Worm (Caenorhabditis elegans) whole organism, young adult: ENCODE measurements around the gene F14E5.2.

ENCODE experiments used
- B0035.1 ChIP-seq: sonication (generic microtip); optimal IDR thresholded peaks from 2 replicates; lab custom pipeline; 2016; ENCODE audit warnings: missing genetic modification characterization, mild to moderate bottlenecking, missing compliant biosample characterization, missing genotype, missing genetic modification reagents
- B0261.1 ChIP-seq: sonication (generic microtip); optimal IDR thresholded peaks from 2 replicates; lab custom pipeline; 2016; ENCODE audit warnings: mild to moderate bottlenecking, missing genetic modification characterization, moderate library complexity, missing compliant biosample characterization
- B0336.3 ChIP-seq: fragments of 200-800 bp; sonication (Bioruptor generic); IDR thresholded peaks from 2 replicates; pipeline ENCODE4 v1.3.6; 2022; ENCODE audit warnings: missing genetic modification characterization, missing compliant biosample characterization
- D2030.7 ChIP-seq: fragments of 200-800 bp; sonication (Bioruptor generic); IDR thresholded peaks from 2 replicates; pipeline ENCODE4 v1.3.6; 2022; ENCODE audit warnings: missing genetic modification reagents, missing genetic modification characterization, missing compliant biosample characterization
- F22D6.2 ChIP-seq: sonication (generic microtip); optimal IDR thresholded peaks from 2 replicates; lab custom pipeline; 2016; ENCODE audit warnings: mild to moderate bottlenecking, missing genetic modification characterization, missing compliant biosample characterization
- F33H1.4 ChIP-seq: fragments of 200-800 bp; sonication (Bioruptor generic); IDR thresholded peaks from 2 replicates; pipeline ENCODE4 v1.3.6; 2022; ENCODE audit warnings: missing genetic modification reagents, missing genetic modification characterization, missing compliant biosample characterization
- F39B2.1 ChIP-seq: fragments of 200-800 bp; sonication (Bioruptor generic); IDR thresholded peaks from 2 replicates; pipeline ENCODE4 v1.3.6; 2022; ENCODE audit warnings: missing genetic modification reagents, missing genetic modification characterization, missing compliant biosample characterization
- T26A5.8 ChIP-seq: sonication (generic microtip); optimal IDR thresholded peaks from 2 replicates; lab custom pipeline; 2016; ENCODE audit warnings: missing genetic modification characterization, missing compliant biosample characterization
- Y53G8AR.9 ChIP-seq: fragments of 200-800 bp; sonication (Bioruptor generic); conservative IDR thresholded peaks from 2 replicates; pipeline ENCODE4 v1.3.6; 2022; ENCODE audit warnings: missing genetic modification reagents, missing genetic modification characterization, missing compliant biosample characterization
- Y67H2A.10 ChIP-seq: fragments of 200-800 bp; sonication (Bioruptor generic); conservative IDR thresholded peaks from 2 replicates; pipeline ENCODE4 v1.3.6; 2022; ENCODE audit warnings: missing genetic modification reagents, missing genetic modification characterization, missing compliant biosample characterization
- Y79H2A.3 ChIP-seq: fragments of 200-800 bp; sonication (Bioruptor generic); conservative IDR thresholded peaks from 2 replicates; pipeline ENCODE4 v1.3.6; 2022; ENCODE audit warnings: missing genetic modification reagents, missing genetic modification characterization, missing compliant biosample characterization
- Y95B8A.8 ChIP-seq: fragments of 200-800 bp; sonication (Bioruptor generic); IDR thresholded peaks from 2 replicates; pipeline ENCODE4 v1.3.6; 2022; ENCODE audit warnings: missing genetic modification reagents, missing genetic modification characterization, missing compliant biosample characterization
- ama-1 ChIP-seq, 3 experiments: fragments of 150-350 bp in 1 of 3; sonication (generic microtip) in 2 of 3; optimal IDR thresholded peaks; 2 replicates each; lab custom pipeline; 2014 to 2018; ENCODE audit warnings: missing biosample characterization in 2 of 3, missing genetic modification characterization in 2 of 3, missing genetic modification reagents in 2 of 3
- aptf-2 ChIP-seq: fragments of 200-800 bp; sonication (Bioruptor generic); conservative IDR thresholded peaks from 2 replicates; pipeline ENCODE4 v1.3.6; 2022; ENCODE audit warnings: missing genetic modification reagents, missing genetic modification characterization, missing compliant biosample characterization
- athp-1 ChIP-seq: sonication (generic microtip); optimal IDR thresholded peaks from 2 replicates; lab custom pipeline; 2017; ENCODE audit warnings: mild to moderate bottlenecking, missing genetic modification characterization, missing compliant biosample characterization
- attf-6 ChIP-seq: fragments of 200-800 bp; sonication (Bioruptor generic); IDR thresholded peaks from 2 replicates; pipeline ENCODE4 v1.3.6; 2022; ENCODE audit warnings: missing genetic modification reagents, missing genetic modification characterization, missing compliant biosample characterization
- bed-2 ChIP-seq: fragments of 200-800 bp; sonication (Bioruptor generic); IDR thresholded peaks from 2 replicates; pipeline ENCODE4 v1.3.6; 2022; ENCODE audit warnings: missing genetic modification reagents, missing genetic modification characterization, missing compliant biosample characterization
- cebp-1 ChIP-seq, 2 experiments: fragments of 200-800 bp in 1 of 2; sonication (Bioruptor generic) in 1 of 2; sonication (generic microtip) in 1 of 2; IDR thresholded peaks in 1 of 2; optimal IDR thresholded peaks in 1 of 2; 2 replicates each; pipeline versions ENCODE4 v1.3.6 to Lab custom; 2017 to 2022; ENCODE audit warnings: missing compliant biosample characterization in 2 of 2, missing genetic modification characterization in 2 of 2, mild to moderate bottlenecking in 1 of 2, missing genetic modification reagents in 1 of 2, moderate library complexity in 1 of 2
- ceh-40 ChIP-seq: fragments of 200-800 bp; sonication (Bioruptor generic); IDR thresholded peaks from 2 replicates; pipeline ENCODE4 v1.3.6; 2022; ENCODE audit warnings: missing genetic modification characterization, missing compliant biosample characterization
- ekl-4 ChIP-seq: fragments of 200-800 bp; sonication (Bioruptor generic); IDR thresholded peaks from 2 replicates; pipeline ENCODE4 v1.3.6; 2022; ENCODE audit warnings: missing genetic modification reagents, missing genetic modification characterization, missing compliant biosample characterization
- hmg-1.2 ChIP-seq: fragments of 200-800 bp; sonication (Bioruptor generic); IDR thresholded peaks from 2 replicates; pipeline ENCODE4 v1.3.6; 2022; ENCODE audit warnings: missing genetic modification reagents, missing genetic modification characterization, missing compliant biosample characterization
- hrde-1 ChIP-seq: sonication (generic microtip); optimal IDR thresholded peaks from 2 replicates; lab custom pipeline; 2016; ENCODE audit warnings: missing genetic modification characterization, mild to moderate bottlenecking, missing compliant biosample characterization, moderate library complexity, missing genotype, missing genetic modification reagents, borderline replicate concordance
- hsf-1 ChIP-seq: fragments of 200-800 bp; sonication (Bioruptor generic); IDR thresholded peaks from 2 replicates; pipeline ENCODE4 v1.3.6; 2022; ENCODE audit warnings: missing genetic modification reagents, missing genetic modification characterization, missing compliant biosample characterization
- lin-26 ChIP-seq: fragments of 200-800 bp; sonication (Bioruptor generic); IDR thresholded peaks from 2 replicates; pipeline ENCODE4 v1.3.6; 2022; ENCODE audit warnings: missing genetic modification reagents, missing genetic modification characterization, missing compliant biosample characterization
- lin-35 ChIP-seq, 3 experiments: fragments of 150-350 bp in 2 of 3; sonication (generic microtip) in 1 of 3; optimal IDR thresholded peaks; 2 replicates each; lab custom pipeline; 2014 to 2018; ENCODE audit warnings: missing biosample characterization in 3 of 3, missing genetic modification characterization in 3 of 3, missing genetic modification reagents in 3 of 3
- lin-54 ChIP-seq: fragments of 200-800 bp; sonication (Bioruptor generic); optimal IDR thresholded peaks from 2 replicates; lab custom pipeline; 2018; ENCODE audit warnings: mild to moderate bottlenecking, missing genetic modification characterization, missing compliant biosample characterization
- lsl-1 ChIP-seq: fragments of 200-800 bp; sonication (Bioruptor generic); optimal IDR thresholded peaks from 2 replicates; lab custom pipeline; 2018; ENCODE audit warnings: mild to moderate bottlenecking, missing genetic modification characterization, moderate library complexity, missing compliant biosample characterization
- madf-3 ChIP-seq: fragments of 200-800 bp; sonication (Bioruptor generic); IDR thresholded peaks from 2 replicates; pipeline ENCODE4 v1.3.6; 2022; ENCODE audit warnings: missing genetic modification reagents, missing genetic modification characterization, missing compliant biosample characterization
- madf-6 ChIP-seq: fragments of 200-800 bp; sonication (Bioruptor generic); IDR thresholded peaks from 2 replicates; pipeline ENCODE4 v1.3.6; 2022; ENCODE audit warnings: missing genetic modification reagents, missing genetic modification characterization, missing compliant biosample characterization
- madf-8 ChIP-seq: fragments of 200-800 bp; sonication (Bioruptor generic); conservative IDR thresholded peaks from 2 replicates; pipeline ENCODE4 v1.3.6; 2022; ENCODE audit warnings: missing genetic modification reagents, missing genetic modification characterization, missing compliant biosample characterization
- nhr-179 ChIP-seq: sonication (generic microtip); optimal IDR thresholded peaks from 2 replicates; lab custom pipeline; 2016; ENCODE audit warnings: mild to moderate bottlenecking, missing genetic modification characterization, missing compliant biosample characterization
- nhr-27 ChIP-seq: fragments of 200-800 bp; sonication (Bioruptor generic); optimal IDR thresholded peaks from 2 replicates; lab custom pipeline; 2018; ENCODE audit warnings: mild to moderate bottlenecking, missing genetic modification characterization, moderate library complexity, missing compliant biosample characterization
- nhr-90 ChIP-seq: sonication (generic microtip); optimal IDR thresholded peaks from 2 replicates; lab custom pipeline; 2016; ENCODE audit warnings: missing genotype, mild to moderate bottlenecking, missing genetic modification characterization, missing compliant biosample characterization
- pbrm-1 ChIP-seq: fragments of 200-800 bp; sonication (Bioruptor generic); IDR thresholded peaks from 2 replicates; pipeline ENCODE4 v1.3.6; 2022; ENCODE audit warnings: missing genetic modification reagents, missing genetic modification characterization, missing compliant biosample characterization
- repo-1 ChIP-seq: sonication (generic microtip); optimal IDR thresholded peaks from 2 replicates; lab custom pipeline; 2017; ENCODE audit warnings: mild to moderate bottlenecking, missing genetic modification characterization, missing compliant biosample characterization
- rpc-1 ChIP-seq, 2 experiments: fragments of 150-350 bp in 1 of 2; sonication (generic microtip) in 1 of 2; optimal IDR thresholded peaks; 2 replicates each; lab custom pipeline; 2014 to 2018; ENCODE audit warnings: missing biosample characterization in 1 of 2, missing genetic modification characterization in 1 of 2, missing genetic modification reagents in 1 of 2, missing genotype in 1 of 2
- snpc-3.4 ChIP-seq: sonication (generic microtip); optimal IDR thresholded peaks from 2 replicates; lab custom pipeline; 2017; ENCODE audit warnings: missing genetic modification characterization, mild to moderate bottlenecking, missing compliant biosample characterization, antibody characterized with exemption, moderate library complexity, missing genotype, missing genetic modification reagents
- snpc-4 ChIP-seq, 5 experiments: fragments of 150-350 bp in 1 of 5; sonication (generic microtip) in 4 of 5; optimal IDR thresholded peaks; 2 replicates each; lab custom pipeline; 2014 to 2018; ENCODE audit warnings: missing genetic modification characterization in 5 of 5, missing biosample characterization in 3 of 5, antibody characterized with exemption in 2 of 5, mild to moderate bottlenecking in 2 of 5, missing compliant biosample characterization in 2 of 5, missing genotype in 2 of 5, moderate library complexity in 2 of 5, missing genetic modification reagents in 1 of 5
- tbp1 ChIP-seq: fragments of 200-800 bp; sonication (Bioruptor generic); optimal IDR thresholded peaks from 2 replicates; lab custom pipeline; 2018; ENCODE audit warnings: mild to moderate bottlenecking, missing genetic modification characterization, missing compliant biosample characterization
- tlf-1 ChIP-seq: fragments of 200-800 bp; sonication (Bioruptor generic); optimal IDR thresholded peaks from 2 replicates; lab custom pipeline; 2018; ENCODE audit warnings: mild to moderate bottlenecking, missing genetic modification characterization, missing compliant biosample characterization
- xnd-1 ChIP-seq: sonication (generic microtip); optimal IDR thresholded peaks from 2 replicates; lab custom pipeline; 2016; ENCODE audit warnings: missing genotype, missing genetic modification reagents, missing genetic modification characterization, missing compliant biosample characterization
- ztf-25 ChIP-seq: fragments of 200-800 bp; sonication (Bioruptor generic); IDR thresholded peaks from 2 replicates; pipeline ENCODE4 v1.3.6; 2022; ENCODE audit warnings: missing genetic modification reagents, missing genetic modification characterization, missing compliant biosample characterization
- ztf-28 ChIP-seq: fragments of 200-800 bp; sonication (Bioruptor generic); IDR thresholded peaks from 2 replicates; pipeline ENCODE4 v1.3.6; 2022; ENCODE audit warnings: missing genetic modification reagents, missing genetic modification characterization, missing compliant biosample characterization
- ztf-6 ChIP-seq: fragments of 200-800 bp; sonication (Bioruptor generic); IDR thresholded peaks from 2 replicates; pipeline ENCODE4 v1.3.6; 2022; ENCODE audit warnings: missing genetic modification reagents, missing genetic modification characterization, missing compliant biosample characterization

Gene F14E5.2

DNA sequence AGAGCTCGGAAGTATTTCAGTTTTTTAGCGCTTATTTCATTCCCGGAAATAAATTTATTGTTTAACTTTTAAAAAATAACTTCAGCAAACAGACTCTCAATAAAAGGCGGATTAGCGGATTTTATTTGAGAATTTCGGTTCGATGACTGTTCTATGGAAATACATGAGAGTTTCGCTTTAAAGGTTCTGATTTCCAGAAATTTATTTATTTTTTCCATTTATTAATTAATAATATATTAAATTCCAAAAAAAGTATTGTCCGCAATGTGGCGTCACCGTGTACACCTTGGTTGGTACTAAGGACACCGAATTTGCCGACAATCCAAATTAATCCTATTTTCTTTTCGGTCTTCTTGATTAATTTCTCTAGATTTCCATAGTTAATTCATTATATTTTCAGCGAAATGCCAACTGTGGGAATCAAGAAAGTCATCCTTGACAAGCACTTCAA lies 35.8 kb upstream of the F14E5.2 start, which contains the start of gene fars-3:
fars-3 (plus strand) TSS at position 401 of the 451 bp plus-strand sequence.
- TF ChIP-seq hmg-1.2 (GFP tag; lab: Robert Waterston, UW) (peak; percentile 41), Y95B8A.8 (peak; percentile 23; the same call in 1 of the 2 replicates), hrde-1 (tag; lab: Kevin White, UChicago) (peak; percentile 71), lsl-1 (GFP tag; lab: Kevin White, UChicago) (peak; percentile 2), ama-1 (optimal IDR thresholded peaks at IDR 0.05; lab: Kevin White, UChicago) (no peak), ama-1 (GFP tag; optimal IDR thresholded peaks at IDR 0.05; lab: Kevin White, UChicago) (peak; percentile 16 to 68), madf-8 (GFP tag; lab: Robert Waterston, UW) (peak; percentile 15; the same call in 1 of the 2 replicates), xnd-1 (no peak), snpc-3.4 (peak; percentile 57), ztf-6 (GFP tag; lab: Robert Waterston, UW) (0 out of 2 replicates have a peak, but pooled peaks have one; percentile 6), nhr-179 (no peak), repo-1 (tag; lab: Kevin White, UChicago) (no peak), aptf-2 (GFP tag; lab: Robert Waterston, UW) (0 out of 2 replicates have a peak, but pooled peaks have one; percentile 14), pbrm-1 (peak; percentile 36; the same call in 1 of the 2 replicates), hsf-1 (GFP tag; lab: Robert Waterston, UW) (peak; percentile 81), snpc-4 (GFP tag; optimal IDR thresholded peaks at IDR 0.05; lab: Kevin White, UChicago) (peak; percentile 14), snpc-4 (tag; optimal IDR thresholded peaks at IDR 0.05; lab: Kevin White, UChicago) (peak in 1 of 4 experiments; percentile 41), ztf-28 (GFP tag; lab: Robert Waterston, UW) (no peak), B0261.1 (tag; lab: Kevin White, UChicago) (no peak), nhr-90 (no peak), lin-35 (GFP tag; optimal IDR thresholded peaks at IDR 0.05; lab: Kevin White, UChicago) (peak in 1 of 3 experiments; percentile 49), attf-6 (GFP tag; lab: Robert Waterston, UW) (peak; percentile 60; the same call in 1 of the 2 replicates), athp-1 (tag; lab: Kevin White, UChicago) (peak; percentile 57), bed-2 (GFP tag; lab: Robert Waterston, UW) (no peak), nhr-27 (tag; lab: Kevin White, UChicago) (peak; percentile 55), D2030.7 (GFP tag; lab: Robert Waterston, UW) (no peak), madf-6 (peak; percentile 57), tbp1 (GFP tag; lab: Kevin White, UChicago) (peak; percentile 24), madf-3 (GFP tag; lab: Robert Waterston, UW) (0 out of 2 replicates have a peak, but pooled peaks have one; percentile 69), rpc-1 (optimal IDR thresholded peaks at IDR 0.05; lab: Kevin White, UChicago) (no peak), rpc-1 (tag; optimal IDR thresholded peaks at IDR 0.05; lab: Kevin White, UChicago) (no peak), Y79H2A.3 (GFP tag; lab: Robert Waterston, UW) (peak; percentile 60; the same call in 1 of the 2 replicates), cebp-1 (GFP tag; IDR thresholded peaks at IDR 0.05; lab: Robert Waterston, UW) (no peak), cebp-1 (tag; optimal IDR thresholded peaks at IDR 0.05; lab: Kevin White, UChicago) (peak; percentile 55), B0035.1 (tag; lab: Kevin White, UChicago) (peak; percentile 46), lin-54 (GFP tag; lab: Kevin White, UChicago) (peak; percentile 61), F33H1.4 (no peak), tlf-1 (GFP tag; lab: Kevin White, UChicago) (peak; percentile 62), lin-26 (GFP tag; lab: Robert Waterston, UW) (0 out of 2 replicates have a peak, but pooled peaks have one; percentile 35), T26A5.8 (tag; lab: Kevin White, UChicago) (peak; percentile 0), F22D6.2 (no peak), B0336.3 (GFP tag; lab: Robert Waterston, UW) (peak; percentile 42; the same call in 1 of the 2 replicates), F39B2.1 (GFP tag; lab: Robert Waterston, UW) (peak; percentile 39; the same call in 1 of the 2 replicates), Y53G8AR.9 (GFP tag; lab: Robert Waterston, UW) (peak; percentile 71), ztf-25 (peak; percentile 34; the same call in 1 of the 2 replicates), ceh-40 (peak; percentile 21; the same call in 1 of the 2 replicates), Y67H2A.10 (GFP tag; lab: Robert Waterston, UW) (0 out of 2 replicates have a peak, but pooled peaks have one; percentile 32), ekl-4 (GFP tag; lab: Robert Waterston, UW) (peak; percentile 72; the same call in 1 of the 2 replicates)
